Fruit fly (Drosophila melanogaster) whole organism, embryonic: ENCODE measurements around the gene CG31823.

Source experiments
- B-H2 ChIP-seq: fragments of 200-800 bp; sonication (Bioruptor generic); optimal IDR thresholded peaks from 2 replicates; lab custom pipeline; 2018; ENCODE audit warnings: missing biosample characterization, mild to moderate bottlenecking, missing genetic modification characterization
- CG10565 ChIP-seq: fragments of 200-800 bp; sonication (Bioruptor generic); optimal IDR thresholded peaks from 3 replicates; lab custom pipeline; 2016; ENCODE audit warnings: missing biosample characterization, mild to moderate bottlenecking, missing genetic modification characterization
- CG30403 ChIP-seq: fragments of 200-800 bp; sonication (Bioruptor generic); optimal IDR thresholded peaks from 3 replicates; lab custom pipeline; 2016; ENCODE audit warnings: missing biosample characterization, missing genetic modification characterization
- CG3065 ChIP-seq: fragments of 200-800 bp; sonication (Bioruptor generic); optimal IDR thresholded peaks from 2 replicates; lab custom pipeline; 2016; ENCODE audit warnings: missing biosample characterization, missing genetic modification characterization
- CG6765 ChIP-seq: fragments of 200-800 bp; sonication (Bioruptor generic); optimal IDR thresholded peaks from 3 replicates; lab custom pipeline; 2017; ENCODE audit warnings: missing biosample characterization, mild to moderate bottlenecking, missing genetic modification characterization
- CG6813 ChIP-seq: fragments of 200-800 bp; sonication (Bioruptor generic); optimal IDR thresholded peaks from 2 replicates; lab custom pipeline; 2017; ENCODE audit warnings: missing biosample characterization, missing genetic modification characterization, mild to moderate bottlenecking, moderate library complexity, missing genetic modification reagents
- amos ChIP-seq: fragments of 200-800 bp; sonication (Bioruptor generic); IDR thresholded peaks from 2 replicates; pipeline ENCODE4 v1.3.6; 2022; ENCODE audit warnings: missing biosample characterization, missing genetic modification characterization; ENCODE audit not compliant: partially characterized antibody
- ci ChIP-seq: fragments of 200-800 bp; sonication (Bioruptor generic); IDR thresholded peaks from 3 replicates; pipeline ENCODE4 v1.3.6; 2022; ENCODE audit warnings: missing biosample characterization, missing genetic modification characterization
- dati ChIP-seq: fragments of 200-800 bp; sonication (Bioruptor generic); IDR thresholded peaks from 2 replicates; pipeline ENCODE4 v1.3.6; 2022; ENCODE audit warnings: missing biosample characterization, missing genetic modification characterization
- dysf ChIP-seq: fragments of 200-800 bp; sonication (Bioruptor generic); IDR thresholded peaks from 3 replicates; pipeline ENCODE4 v1.3.6; 2022; ENCODE audit warnings: missing biosample characterization, missing genetic modification characterization
- lola ChIP-seq, 3 experiments: fragments of >200 bp in 2 of 3; fragments of 200-800 bp in 1 of 3; sonication (Bioruptor generic) in 1 of 3; optimal IDR thresholded peaks; 2 replicates each; lab custom pipeline; 2017 to 2019; ENCODE audit warnings: missing biosample characterization in 3 of 3, missing genetic modification characterization in 3 of 3, mild to moderate bottlenecking in 1 of 3, moderate library complexity in 1 of 3
- sim ChIP-seq: fragments of 200-800 bp; sonication (Bioruptor generic); IDR thresholded peaks from 2 replicates; pipeline ENCODE4 v1.3.6; 2022; ENCODE audit warnings: missing biosample characterization, missing genetic modification characterization

DNA sequence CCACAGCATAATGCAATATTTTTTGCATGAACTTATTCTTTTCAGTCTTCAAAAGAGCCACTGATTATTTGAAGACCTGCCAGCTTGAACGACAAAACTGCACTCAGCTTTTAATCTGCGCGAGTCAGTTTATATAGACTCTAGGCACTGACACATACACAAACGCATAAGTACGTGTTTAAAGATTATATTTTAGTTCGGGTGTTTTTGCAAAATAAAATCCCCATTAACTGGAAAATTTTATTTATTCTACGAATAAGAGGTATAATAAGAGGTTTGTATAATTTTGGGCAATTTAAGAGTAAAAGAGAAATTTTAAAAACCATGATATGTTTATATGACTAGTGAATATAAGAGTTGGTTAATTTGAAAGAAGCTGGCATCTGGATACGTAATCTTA, 6.6 kb downstream of the CG31823 start, which contains the start of gene Tep1:
- TF ChIP-seq CG6813 (GFP tag; lab: Kevin White, UChicago): no peak
- no peak for TF ChIP-seq CG10565 (GFP tag; lab: Kevin White, UChicago)
- no peak for TF ChIP-seq ci (GFP tag; lab: Robert Waterston, UW)
- no peak for TF ChIP-seq B-H2
- TF ChIP-seq CG30403 (GFP tag; lab: Kevin White, UChicago): no peak
- no peak for TF ChIP-seq CG6765 (GFP tag; lab: Kevin White, UChicago)
- no peak for TF ChIP-seq lola (GFP tag; optimal IDR thresholded peaks at IDR 0.05; lab: Kevin White, UChicago)
- TF ChIP-seq amos (GFP tag; lab: Robert Waterston, UW): no peak
- no peak for TF ChIP-seq sim (GFP tag; lab: Robert Waterston, UW)
- TF ChIP-seq dysf (GFP tag; lab: Robert Waterston, UW): no peak
- TF ChIP-seq CG3065 (GFP tag; lab: Kevin White, UChicago): no peak
- no peak for TF ChIP-seq dati (GFP tag; lab: Robert Waterston, UW)
